Worm (Caenorhabditis elegans): ENCODE results near the gene prx-5.

The prx-5 gene

DNA sequence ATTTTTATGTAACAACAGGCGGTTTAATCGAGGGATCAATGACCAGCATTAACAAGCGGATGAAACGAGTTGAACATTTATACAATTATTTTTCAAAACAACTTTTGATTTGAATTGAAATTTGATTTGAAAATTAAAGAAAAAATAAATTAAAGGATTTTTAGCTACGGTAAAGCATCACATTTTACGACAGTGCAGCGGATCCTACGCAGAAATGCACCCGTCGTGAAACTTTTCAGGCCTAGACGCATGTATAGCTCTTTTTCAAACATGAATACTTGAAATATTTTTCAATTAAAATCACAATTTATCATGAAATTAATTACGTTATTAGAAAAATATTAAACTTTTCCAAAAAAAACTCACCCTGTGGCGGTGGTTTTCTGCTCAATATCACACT is 3.6 kb upstream of the prx-5 start:
- TF ChIP-seq W03F9.2 (tag; optimal IDR thresholded peaks at IDR 0.05) (no peak), him-1 (tag; optimal IDR thresholded peaks at IDR 0.05) (no peak), dao-5 (tag; optimal IDR thresholded peaks at IDR 0.05) (no peak)

DNA sequence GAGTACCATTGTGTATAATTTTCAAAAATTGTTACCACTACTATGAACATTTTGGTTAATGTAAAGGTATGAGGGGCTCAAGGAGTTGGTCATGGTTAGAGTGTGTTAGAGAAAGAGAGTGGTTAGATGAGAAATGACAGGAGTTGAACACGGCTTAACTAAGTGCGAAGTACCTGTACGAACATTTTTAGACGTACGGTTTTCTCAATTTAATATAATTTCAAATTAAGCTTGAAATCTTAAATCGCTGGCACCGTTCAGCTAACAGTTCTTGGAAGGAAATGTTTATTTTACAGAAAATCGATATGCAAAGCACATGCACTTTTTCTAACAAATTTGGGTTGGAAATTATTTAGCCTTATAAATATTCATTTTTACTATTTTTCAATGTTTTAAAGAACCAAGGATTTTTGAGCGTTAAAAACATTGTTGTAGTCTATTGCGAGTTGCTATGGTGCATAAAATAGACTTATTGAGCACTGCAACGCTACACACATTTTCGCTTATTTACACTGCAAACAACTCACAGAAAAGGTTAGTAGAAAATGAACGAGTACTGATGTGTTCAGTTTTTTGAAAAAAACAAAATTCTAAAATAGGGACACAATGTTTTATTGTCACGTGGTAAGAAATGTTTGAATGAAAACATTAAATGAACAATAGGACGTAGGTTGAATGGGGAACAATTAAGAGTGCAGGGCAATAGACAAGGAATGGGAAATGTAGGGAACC is 2.8 kb upstream of the prx-5 start, which contains the start of gene sphk-1:
Gene sphk-1 (minus strand): TSS at position 51 of the 732 bp plus-strand sequence.
- TF ChIP-seq him-1 (tag; optimal IDR thresholded peaks at IDR 0.05) (no peak), dao-5 (tag; optimal IDR thresholded peaks at IDR 0.05) (no peak), W03F9.2 (tag; optimal IDR thresholded peaks at IDR 0.05) (no peak)

DNA sequence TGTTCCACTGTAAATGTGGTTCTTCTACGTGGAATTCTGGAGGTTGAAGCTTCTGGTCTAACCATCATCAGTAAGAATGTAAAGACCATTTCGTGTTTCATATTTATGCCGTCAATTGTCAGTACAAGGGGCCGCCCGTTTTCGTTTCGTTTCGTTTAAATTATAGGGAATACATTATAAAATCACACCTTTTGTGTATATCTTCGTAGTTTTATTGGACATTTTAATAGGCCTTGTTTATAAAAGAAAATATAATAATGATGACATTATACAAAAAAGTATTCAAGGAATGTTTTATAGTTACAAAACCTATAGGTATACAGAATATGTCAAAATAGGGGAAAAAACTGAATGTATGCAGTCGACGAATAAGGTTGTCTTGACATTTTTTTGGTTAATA is 895 bp upstream of the prx-5 start, which contains the start of gene ceh-7:
Gene ceh-7 (minus strand): TSS at position 101 of the 400 bp plus-strand sequence.
- TF ChIP-seq him-1 (tag; optimal IDR thresholded peaks at IDR 0.05) (no peak), W03F9.2 (tag; optimal IDR thresholded peaks at IDR 0.05) (no peak), dao-5 (tag; optimal IDR thresholded peaks at IDR 0.05) (no peak)

DNA sequence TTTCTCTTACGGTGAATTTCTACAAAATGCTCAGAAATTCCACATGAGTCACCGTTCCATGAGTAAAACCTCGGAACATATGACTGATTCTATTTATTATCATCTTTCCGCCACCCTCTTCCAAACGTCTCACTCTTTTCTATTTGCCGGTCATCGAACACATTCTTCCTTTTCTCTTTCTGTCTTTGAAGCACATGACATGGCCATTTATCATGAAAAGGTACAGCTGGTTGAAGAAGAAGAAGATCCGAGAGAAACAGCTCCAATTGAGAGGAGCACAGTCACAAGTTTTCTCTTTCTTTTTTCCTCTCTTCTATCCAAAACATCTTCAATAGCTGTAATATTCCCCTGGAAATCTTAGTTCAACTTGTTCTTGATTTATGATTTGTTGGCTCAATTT is 2.4 kb downstream of the prx-5 start, which contains the start of gene cup-16:
Gene cup-16 (plus strand): TSS at position 132 of the 400 bp plus-strand sequence.
- TF ChIP-seq him-1 (tag; optimal IDR thresholded peaks at IDR 0.05), result no peak
- TF ChIP-seq dao-5 (tag; optimal IDR thresholded peaks at IDR 0.05), result no peak
- TF ChIP-seq W03F9.2 (tag; optimal IDR thresholded peaks at IDR 0.05), result no peak

DNA sequence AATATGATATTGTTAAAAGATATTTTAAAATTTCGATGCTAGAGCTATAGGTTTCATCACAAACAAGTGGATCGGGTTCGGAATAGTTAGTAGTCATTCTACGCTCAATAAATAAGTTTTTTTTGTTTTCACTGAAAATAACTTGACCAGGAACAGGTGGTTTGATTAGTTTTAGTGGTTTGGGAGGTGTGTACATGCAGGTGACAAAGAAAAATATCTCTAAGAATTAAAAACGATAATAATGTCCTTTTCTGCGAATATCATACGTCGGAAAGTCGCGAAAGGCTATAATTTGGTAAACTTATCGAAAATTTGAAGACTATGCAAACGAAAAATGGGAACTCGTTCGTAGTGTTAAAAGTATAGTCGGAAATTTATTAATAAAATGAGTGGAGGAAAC is 5.7 kb downstream of the prx-5 start, which contains the start of gene srg-15:
Gene srg-15 (minus strand): TSS at position 101 of the 400 bp plus-strand sequence.
- TF ChIP-seq dao-5 (tag; optimal IDR thresholded peaks at IDR 0.05) (no peak), him-1 (tag; optimal IDR thresholded peaks at IDR 0.05) (no peak), W03F9.2 (tag; optimal IDR thresholded peaks at IDR 0.05) (no peak)

DNA sequence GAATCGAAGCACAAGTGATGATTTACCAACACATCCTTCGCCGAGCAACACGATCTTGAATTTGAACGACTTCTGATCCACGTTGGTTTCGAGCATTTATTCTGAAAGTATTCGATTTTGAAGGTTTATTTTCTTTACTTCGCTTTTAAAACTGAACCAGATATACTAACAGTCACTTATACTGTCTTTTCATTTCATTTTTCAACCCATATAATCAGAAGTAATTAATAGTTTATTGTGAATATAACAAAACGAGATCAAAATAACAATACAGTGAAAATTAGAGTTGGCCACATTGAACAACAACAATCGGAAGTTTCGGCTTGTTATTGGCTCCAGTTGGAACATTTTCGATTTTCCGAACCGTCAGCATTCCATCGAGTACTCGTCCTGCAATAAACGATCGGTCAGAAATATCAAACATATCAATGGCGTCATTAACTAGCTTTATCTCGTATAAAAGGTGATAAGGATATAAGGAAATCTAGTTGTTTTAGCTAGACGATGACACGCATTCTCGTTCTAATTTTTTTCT is 10.4 kb downstream of the prx-5 start, which contains the start of the genes rab-21 and T01B7.13:
Gene rab-21 (minus strand): TSS at position 101 of the 535 bp plus-strand sequence.
Gene T01B7.13 (plus strand): TSS at position 485 of the 535 bp plus-strand sequence.
- TF ChIP-seq W03F9.2 (tag; optimal IDR thresholded peaks at IDR 0.05) (no peak), dao-5 (tag; optimal IDR thresholded peaks at IDR 0.05) (no peak), him-1 (tag; optimal IDR thresholded peaks at IDR 0.05) (no peak)

DNA sequence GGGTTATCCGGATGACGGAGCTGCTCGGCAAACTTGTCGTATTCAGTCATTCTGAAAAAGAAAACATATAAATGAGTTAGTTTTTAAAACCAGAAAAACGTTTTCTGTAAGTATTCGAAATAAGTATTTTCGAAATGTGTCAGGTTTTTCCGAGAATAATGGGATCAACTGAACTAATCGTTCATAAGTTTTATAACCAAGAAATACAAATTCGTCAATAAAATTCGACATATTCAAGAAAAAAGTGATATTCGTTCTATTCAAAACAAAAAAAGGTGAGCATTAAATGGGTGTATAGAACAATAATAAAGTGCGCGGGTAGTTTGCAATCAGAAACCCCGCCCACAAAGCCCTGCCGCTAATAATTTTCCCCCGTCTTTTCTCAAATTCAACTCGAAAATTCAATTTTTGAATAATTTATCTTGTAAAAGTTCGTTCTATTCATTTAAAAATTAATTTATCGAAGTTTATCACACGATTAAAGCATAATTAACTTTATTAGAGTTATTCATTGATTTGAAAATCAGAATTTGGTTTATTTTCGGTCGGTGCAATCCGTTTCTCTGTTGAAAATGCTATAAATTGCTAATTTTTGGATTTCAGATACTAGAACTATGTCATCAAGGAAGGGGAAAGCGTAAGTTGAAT is 11.7 kb downstream of the prx-5 start, which contains the start of the genes cyn-11 and T01B7.5:
Gene cyn-11 (minus strand): TSS at position 51 of the 648 bp plus-strand sequence.
Gene T01B7.5 (plus strand): TSS at position 598 of the 648 bp plus-strand sequence.
- TF ChIP-seq W03F9.2 (tag; optimal IDR thresholded peaks at IDR 0.05) (peak; percentile 39), him-1 (tag; optimal IDR thresholded peaks at IDR 0.05) (no peak), dao-5 (tag; optimal IDR thresholded peaks at IDR 0.05) (no peak)

DNA sequence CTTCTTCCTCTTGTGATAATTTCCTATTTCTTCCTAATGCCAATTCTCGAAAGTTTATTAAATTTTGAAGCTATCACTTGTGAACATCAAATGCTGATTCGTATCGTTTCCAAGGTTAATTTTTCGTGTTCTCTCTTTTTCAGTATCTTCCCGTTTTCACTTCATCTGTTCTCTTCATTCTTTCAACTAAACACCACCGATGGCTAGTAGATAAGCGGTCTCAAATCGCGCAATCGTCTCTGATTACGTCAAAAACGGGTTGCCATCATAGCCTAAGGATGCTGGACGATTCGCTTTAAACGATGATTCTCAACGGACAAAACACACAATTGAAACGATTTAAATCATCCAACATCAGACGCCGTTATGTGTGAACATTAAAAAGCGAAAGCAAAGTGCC is 13.0 kb downstream of the prx-5 start:
- no peak for TF ChIP-seq dao-5 (tag; optimal IDR thresholded peaks at IDR 0.05)
- no peak for TF ChIP-seq W03F9.2 (tag; optimal IDR thresholded peaks at IDR 0.05)
- no peak for TF ChIP-seq him-1 (tag; optimal IDR thresholded peaks at IDR 0.05)

DNA sequence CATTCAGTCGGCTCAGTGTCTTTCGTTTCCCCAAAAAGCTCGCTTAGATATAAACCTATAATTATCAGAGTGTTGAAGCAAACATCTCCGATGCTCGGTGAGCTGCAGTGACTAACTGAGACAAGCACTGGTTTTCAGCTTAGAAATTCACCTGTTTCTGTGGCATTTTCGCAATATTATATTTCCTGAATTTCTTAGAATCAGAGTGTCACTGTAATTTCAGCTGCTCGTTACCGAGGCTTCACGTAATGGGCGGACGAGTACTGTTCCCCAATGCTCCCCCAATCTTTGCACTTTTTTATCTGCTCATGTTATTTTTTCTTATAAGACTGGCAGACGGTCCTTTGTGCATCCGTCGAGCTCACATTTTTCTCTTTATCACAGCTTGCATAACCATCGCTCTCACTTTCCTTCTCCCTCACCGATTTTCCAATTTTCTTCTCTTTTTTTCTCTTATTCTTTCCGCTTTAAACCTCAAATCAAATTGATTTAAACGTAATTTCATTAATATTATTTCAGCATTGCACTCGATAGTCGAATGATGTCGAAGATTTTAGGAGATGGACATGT is 17.4 kb downstream of the prx-5 start, which contains the start of gene trcs-2:
Gene trcs-2 (plus strand): TSS at position 520 of the 570 bp plus-strand sequence.
- TF ChIP-seq dao-5 (tag; optimal IDR thresholded peaks at IDR 0.05) (no peak), W03F9.2 (tag; optimal IDR thresholded peaks at IDR 0.05) (no peak), him-1 (tag; optimal IDR thresholded peaks at IDR 0.05) (no peak)

DNA sequence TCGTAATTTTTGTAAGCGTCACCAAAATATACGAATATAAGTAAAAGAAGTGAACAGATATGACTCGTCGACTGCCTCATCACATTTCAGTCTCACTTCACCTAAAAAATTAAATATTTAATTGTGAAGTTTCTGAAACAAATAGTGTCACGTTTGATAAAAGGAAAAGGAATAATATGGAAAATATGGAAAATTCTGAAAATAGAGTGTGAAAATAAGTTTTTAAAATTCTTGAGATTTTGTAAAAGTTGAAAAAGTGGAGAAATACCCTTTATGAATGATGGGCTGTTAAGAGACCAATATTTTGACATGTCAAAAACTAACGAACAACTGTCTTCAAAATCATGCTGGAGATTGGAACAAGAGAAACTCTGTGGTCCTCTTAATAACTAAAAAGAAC is 22.1 kb downstream of the prx-5 start, which contains the start of gene T01B7.9:
Gene T01B7.9 (minus strand): TSS at position 101 of the 400 bp plus-strand sequence.
- TF ChIP-seq W03F9.2 (tag; optimal IDR thresholded peaks at IDR 0.05) (no peak), him-1 (tag; optimal IDR thresholded peaks at IDR 0.05) (no peak), dao-5 (tag; optimal IDR thresholded peaks at IDR 0.05) (no peak)

DNA sequence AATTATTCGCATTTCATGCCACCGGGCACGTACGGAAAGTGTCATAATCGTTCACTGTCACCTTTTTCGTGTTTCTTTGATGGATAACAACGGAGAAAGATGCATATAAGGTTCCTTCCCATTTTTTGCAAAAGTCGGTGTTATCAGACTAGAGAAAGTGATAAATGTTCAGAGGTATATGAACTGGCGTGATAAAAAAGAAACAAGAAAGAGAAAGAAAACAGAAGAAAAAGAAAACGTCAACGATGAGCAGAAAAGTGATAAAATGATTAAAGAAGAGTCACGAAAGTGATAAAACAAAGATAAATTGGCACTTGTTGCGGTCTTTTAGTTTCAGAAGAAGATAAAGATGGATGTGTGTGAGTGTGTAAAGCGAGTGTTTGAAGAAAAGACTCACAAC is 25.7 kb downstream of the prx-5 start:
- no peak for TF ChIP-seq dao-5 (tag; optimal IDR thresholded peaks at IDR 0.05)
- no peak for TF ChIP-seq W03F9.2 (tag; optimal IDR thresholded peaks at IDR 0.05)
- no peak for TF ChIP-seq him-1 (tag; optimal IDR thresholded peaks at IDR 0.05)

DNA sequence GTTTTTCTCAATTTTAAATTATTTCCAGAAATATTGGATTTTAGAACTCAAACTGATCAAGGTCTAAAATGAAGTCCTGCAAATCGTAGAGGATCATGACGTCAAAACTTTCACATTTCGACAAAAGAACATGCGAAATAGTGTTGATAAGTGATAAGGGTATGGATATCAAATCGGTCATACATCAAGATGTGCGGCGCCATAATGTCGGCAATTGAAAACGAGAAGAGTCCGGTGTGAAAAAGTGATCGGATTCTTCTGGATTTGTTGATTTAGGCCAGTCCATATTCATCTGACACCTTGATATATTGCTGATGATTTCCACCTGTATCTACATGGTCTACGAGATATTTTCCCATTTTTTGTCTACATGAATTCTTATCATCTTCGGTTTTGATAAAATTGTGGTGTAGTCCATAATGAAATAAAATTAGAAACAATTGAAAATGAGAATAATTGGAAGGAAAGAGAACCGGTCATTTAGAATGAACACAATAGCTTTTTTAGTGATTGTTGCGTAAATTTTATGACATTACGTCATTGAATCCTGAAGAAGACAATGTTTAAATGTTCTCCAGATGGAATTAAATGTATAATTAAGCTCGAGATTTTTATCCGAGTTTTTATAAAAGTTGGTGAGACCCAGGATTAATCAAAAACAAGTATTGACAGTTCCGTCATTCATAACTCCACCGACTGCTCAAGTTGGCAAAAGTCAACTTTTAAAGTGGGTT is 26.5 kb downstream of the prx-5 start:
- TF ChIP-seq dao-5 (tag; optimal IDR thresholded peaks at IDR 0.05) (no peak), W03F9.2 (tag; optimal IDR thresholded peaks at IDR 0.05) (no peak), him-1 (tag; optimal IDR thresholded peaks at IDR 0.05) (no peak)
